5 worm cellular contexts compared by ENCODE assay signal in genomic region chrII:12059872-12060271, ce11.
TF ChIP-seq lines count a peak whose summit lies in the region.

No protein-coding gene starts in this region.

TF ChIP-seq in whole organism, L1 larva, 84 proteins besides CTCF, POLR2A, EP300 and RAD21:
- no peak for TF ChIP-seq mdl-1 (tag; optimal IDR thresholded peaks at IDR 0.05; lab: Kevin White, UChicago)
- no peak for TF ChIP-seq grh-1 (GFP tag; IDR thresholded peaks at IDR 0.05; lab: Robert Waterston, UW)
- TF ChIP-seq nhr-20 (tag; optimal IDR thresholded peaks at IDR 0.05; lab: Kevin White, UChicago), result no peak
- no peak for TF ChIP-seq mab-9 (GFP tag; IDR thresholded peaks at IDR 0.05; lab: Robert Waterston, UW)
- TF ChIP-seq C16A3.4 (tag; optimal IDR thresholded peaks at IDR 0.05; lab: Kevin White, UChicago), result no peak
- no peak for TF ChIP-seq lin-39 (tag; optimal IDR thresholded peaks at IDR 0.05; lab: Kevin White, UChicago)
- no peak for TF ChIP-seq efl-1 (optimal IDR thresholded peaks at IDR 0.05; lab: Kevin White, UChicago)
- TF ChIP-seq efl-1 (GFP tag; optimal IDR thresholded peaks at IDR 0.05 in 1 of 2; lab: Kevin White, UChicago), result peak in 1 of 2 experiments; percentile 81
- TF ChIP-seq nhr-71 (tag; optimal IDR thresholded peaks at IDR 0.05; lab: Kevin White, UChicago), result peak; percentile 16
- no peak for TF ChIP-seq unc-62 (GFP tag; optimal IDR thresholded peaks at IDR 0.05; lab: Kevin White, UChicago)

TF ChIP-seq in whole organism, L2 larva, 48 proteins besides CTCF, POLR2A, EP300 and RAD21:
- TF ChIP-seq fos-1 (tag; optimal IDR thresholded peaks at IDR 0.05; lab: Kevin White, UChicago), result no peak
- no peak for TF ChIP-seq unc-55 (GFP tag; optimal IDR thresholded peaks at IDR 0.05; lab: Kevin White, UChicago)
- no peak for TF ChIP-seq nhr-77 (tag; optimal IDR thresholded peaks at IDR 0.05; lab: Kevin White, UChicago)
- TF ChIP-seq nhr-21 (tag; optimal IDR thresholded peaks at IDR 0.05; lab: Kevin White, UChicago), result peak; percentile 6
- no peak for TF ChIP-seq sma-3 (GFP tag; optimal IDR thresholded peaks at IDR 0.05; lab: Kevin White, UChicago)
- no peak for TF ChIP-seq mdl-1 (tag; optimal IDR thresholded peaks at IDR 0.05; lab: Kevin White, UChicago)
- TF ChIP-seq nhr-25 (tag; optimal IDR thresholded peaks at IDR 0.05; lab: Kevin White, UChicago), result peak; percentile 56
- TF ChIP-seq elt-3 (tag; optimal IDR thresholded peaks at IDR 0.05; lab: Kevin White, UChicago), result no peak
TF ChIP-seq in whole organism, L2 larva: peak in this region for 2.

TF ChIP-seq in whole organism, L3 larva, 47 proteins besides CTCF, POLR2A, EP300 and RAD21:
- TF ChIP-seq sea-2 (GFP tag; optimal IDR thresholded peaks at IDR 0.05; lab: Kevin White, UChicago) (no peak), unc-39 (tag; optimal IDR thresholded peaks at IDR 0.05; lab: Kevin White, UChicago) (no peak), lin-15B (tag; optimal IDR thresholded peaks at IDR 0.05; lab: Kevin White, UChicago) (no peak), pha-4 (tag; optimal IDR thresholded peaks at IDR 0.05; lab: Kevin White, UChicago) (no peak), nhr-43 (tag; optimal IDR thresholded peaks at IDR 0.05; lab: Kevin White, UChicago; ENCODE audit: poor library complexity, severe bottlenecking) (peak; percentile 74), elt-3 (tag; optimal IDR thresholded peaks at IDR 0.05; lab: Kevin White, UChicago) (no peak), ama-1 (optimal IDR thresholded peaks at IDR 0.05; lab: Kevin White, UChicago) (peak; percentile 65), lsy-12 (tag; optimal IDR thresholded peaks at IDR 0.05; lab: Kevin White, UChicago) (peak; percentile 51), nhr-11 (tag; optimal IDR thresholded peaks at IDR 0.05; lab: Kevin White, UChicago) (no peak), elt-2 (tag; optimal IDR thresholded peaks at IDR 0.05; lab: Kevin White, UChicago) (no peak), eor-1 (tag; optimal IDR thresholded peaks at IDR 0.05; lab: Kevin White, UChicago) (no peak), skn-1 (tag; optimal IDR thresholded peaks at IDR 0.05; lab: Kevin White, UChicago) (no peak), egl-5 (tag; optimal IDR thresholded peaks at IDR 0.05; lab: Kevin White, UChicago) (no peak), fkh-2 (tag; optimal IDR thresholded peaks at IDR 0.05; lab: Kevin White, UChicago) (no peak), nhr-77 (tag; optimal IDR thresholded peaks at IDR 0.05; lab: Kevin White, UChicago) (no peak), ceh-82 (tag; optimal IDR thresholded peaks at IDR 0.05; lab: Kevin White, UChicago) (no peak), elt-1 (tag; optimal IDR thresholded peaks at IDR 0.05; lab: Kevin White, UChicago) (no peak)

TF ChIP-seq in whole organism, L4 larva, 104 proteins besides CTCF, POLR2A, EP300 and RAD21:
- no peak for TF ChIP-seq snpc-1.2 (GFP tag; IDR thresholded peaks at IDR 0.05; lab: Robert Waterston, UW)
- TF ChIP-seq mep-1 (tag; optimal IDR thresholded peaks at IDR 0.05; lab: Kevin White, UChicago), result peak; percentile 52
- 0 out of 2 replicates have a peak, but pooled peaks have one; percentile 17 for TF ChIP-seq lin-1 (GFP tag; IDR thresholded peaks at IDR 0.05; lab: Robert Waterston, UW)
- no peak for TF ChIP-seq spr-3 (GFP tag; optimal IDR thresholded peaks at IDR 0.05; lab: Kevin White, UChicago)
- peak; percentile 9 for TF ChIP-seq dve-1 (tag; optimal IDR thresholded peaks at IDR 0.05; lab: Kevin White, UChicago; ENCODE audit: insufficient read depth)
- no peak for TF ChIP-seq ceh-44 (GFP tag; IDR thresholded peaks at IDR 0.05; lab: Robert Waterston, UW)
- peak in 1 of 2 experiments; percentile 17 for TF ChIP-seq hif-1 (tag; optimal IDR thresholded peaks at IDR 0.05; lab: Kevin White, UChicago)
- 0 out of 2 replicates have a peak, but pooled peaks have one; percentile 17 for TF ChIP-seq zfp-3 (GFP tag; conservative IDR thresholded peaks at IDR 0.05; lab: Robert Waterston, UW)
TF ChIP-seq in whole organism, L4 larva: peak in this region for 5.

TF ChIP-seq in whole organism, young adult, 124 proteins besides CTCF, POLR2A, EP300 and RAD21:
- TF ChIP-seq repo-1 (tag; optimal IDR thresholded peaks at IDR 0.05; lab: Kevin White, UChicago), result peak; percentile 47
- TF ChIP-seq Y95B8A.8 (GFP tag; IDR thresholded peaks at IDR 0.05; lab: Robert Waterston, UW), result no peak
- no peak for TF ChIP-seq F55B11.4 (tag; optimal IDR thresholded peaks at IDR 0.05; lab: Kevin White, UChicago; ENCODE audit: borderline replicate concordance, insufficient read depth)
- no peak for TF ChIP-seq ceh-79 (tag; optimal IDR thresholded peaks at IDR 0.05; lab: Kevin White, UChicago)
- TF ChIP-seq ztf-28 (GFP tag; IDR thresholded peaks at IDR 0.05; lab: Robert Waterston, UW), result 0 out of 2 replicates have a peak, but pooled peaks have one; percentile 31
- TF ChIP-seq attf-6 (GFP tag; IDR thresholded peaks at IDR 0.05; lab: Robert Waterston, UW), result no peak
- TF ChIP-seq Y79H2A.3 (GFP tag; conservative IDR thresholded peaks at IDR 0.05; lab: Robert Waterston, UW), result no peak
- peak; percentile 85 for TF ChIP-seq madf-3 (GFP tag; IDR thresholded peaks at IDR 0.05; lab: Robert Waterston, UW)
- peak; percentile 26 for TF ChIP-seq ama-1 (optimal IDR thresholded peaks at IDR 0.05; lab: Kevin White, UChicago)
- TF ChIP-seq ama-1 (GFP tag; optimal IDR thresholded peaks at IDR 0.05; lab: Kevin White, UChicago), result no peak
- TF ChIP-seq attf-3 (GFP tag; conservative IDR thresholded peaks at IDR 0.05; lab: Robert Waterston, UW), result no peak
- TF ChIP-seq bed-2 (GFP tag; IDR thresholded peaks at IDR 0.05; lab: Robert Waterston, UW), result no peak
- no peak for TF ChIP-seq B0019.2 (GFP tag; conservative IDR thresholded peaks at IDR 0.05; lab: Robert Waterston, UW)
- no peak for TF ChIP-seq pha-4 (tag; optimal IDR thresholded peaks at IDR 0.05; lab: Kevin White, UChicago)
- TF ChIP-seq ceh-27 (GFP tag; optimal IDR thresholded peaks at IDR 0.05; lab: Kevin White, UChicago), result no peak
- no peak for TF ChIP-seq attf-5 (GFP tag; optimal IDR thresholded peaks at IDR 0.05; lab: Kevin White, UChicago)
- TF ChIP-seq ztf-26 (tag; optimal IDR thresholded peaks at IDR 0.05; lab: Kevin White, UChicago), result peak; percentile 32
- no peak for TF ChIP-seq nhr-120 (GFP tag; IDR thresholded peaks at IDR 0.05; lab: Robert Waterston, UW)
- TF ChIP-seq zim-3 (tag; optimal IDR thresholded peaks at IDR 0.05; lab: Kevin White, UChicago), result peak; percentile 9
- no peak for TF ChIP-seq xnd-1 (tag; optimal IDR thresholded peaks at IDR 0.05; lab: Kevin White, UChicago)
- no peak for TF ChIP-seq nfyb-1 (GFP tag; IDR thresholded peaks at IDR 0.05; lab: Robert Waterston, UW)
- peak; percentile 3 for TF ChIP-seq tlf-1 (GFP tag; optimal IDR thresholded peaks at IDR 0.05; lab: Kevin White, UChicago)
- no peak for TF ChIP-seq lsy-27 (tag; optimal IDR thresholded peaks at IDR 0.05; lab: Kevin White, UChicago; ENCODE audit: borderline replicate concordance, insufficient read depth)
- TF ChIP-seq somi-1 (GFP tag; optimal IDR thresholded peaks at IDR 0.05; lab: Kevin White, UChicago), result no peak
- TF ChIP-seq lin-40 (tag; optimal IDR thresholded peaks at IDR 0.05; lab: Kevin White, UChicago), result no peak
- TF ChIP-seq cebp-1 (GFP tag; IDR thresholded peaks at IDR 0.05; lab: Robert Waterston, UW), result no peak
- TF ChIP-seq cebp-1 (tag; optimal IDR thresholded peaks at IDR 0.05; lab: Kevin White, UChicago), result peak; percentile 58
- TF ChIP-seq K11D2.4 (GFP tag; IDR thresholded peaks at IDR 0.05; lab: Robert Waterston, UW), result peak; percentile 27; the same call in 1 of the 2 replicates
- peak; percentile 78 for TF ChIP-seq him-1 (tag; optimal IDR thresholded peaks at IDR 0.05; lab: Kevin White, UChicago)
- TF ChIP-seq lag-1 (GFP tag; IDR thresholded peaks at IDR 0.05; lab: Robert Waterston, UW), result no peak
- 0 out of 2 replicates have a peak, but pooled peaks have one; percentile 9 for TF ChIP-seq let-526 (GFP tag; IDR thresholded peaks at IDR 0.05; lab: Robert Waterston, UW)
- no peak for TF ChIP-seq fkh-3 (tag; optimal IDR thresholded peaks at IDR 0.05; lab: Kevin White, UChicago)
- no peak for TF ChIP-seq aptf-2 (GFP tag; conservative IDR thresholded peaks at IDR 0.05; lab: Robert Waterston, UW)
- no peak for TF ChIP-seq hrde-1 (tag; optimal IDR thresholded peaks at IDR 0.05; lab: Kevin White, UChicago; ENCODE audit: borderline replicate concordance)
- no peak for TF ChIP-seq ztf-22 (GFP tag; optimal IDR thresholded peaks at IDR 0.05; lab: Kevin White, UChicago)
- no peak for TF ChIP-seq madf-10 (tag; optimal IDR thresholded peaks at IDR 0.05; lab: Kevin White, UChicago)
- TF ChIP-seq mxl-1 (tag; optimal IDR thresholded peaks at IDR 0.05; lab: Kevin White, UChicago), result no peak
